Fruit fly (Drosophila melanogaster) whole organism, embryonic: Measurements from ENCODE around the gene PRL-1.

ENCODE experiments used
- Aef1 ChIP-seq: fragments of 200-800 bp; sonication (Bioruptor generic); IDR thresholded peaks from 3 replicates; pipeline ENCODE4 v1.3.6; 2022; ENCODE audit warnings: missing biosample characterization, missing genetic modification characterization
- Asciz ChIP-seq: fragments of 200-800 bp; sonication (Bioruptor generic); optimal IDR thresholded peaks from 2 replicates; lab custom pipeline; 2017; ENCODE audit warnings: missing biosample characterization, mild to moderate bottlenecking, missing genetic modification characterization, missing genetic modification reagents
- BEAF-32 ChIP-seq: fragments of 200-800 bp; sonication (Bioruptor generic); optimal IDR thresholded peaks from 3 replicates; lab custom pipeline; 2017; ENCODE audit warnings: missing biosample characterization, missing genetic modification characterization, mild to moderate bottlenecking, moderate library complexity, missing genetic modification reagents
- CG10654 ChIP-seq: fragments of 200-800 bp; sonication (Bioruptor generic); optimal IDR thresholded peaks from 2 replicates; lab custom pipeline; 2016; ENCODE audit warnings: missing biosample characterization, missing genetic modification characterization
- CG10959 ChIP-seq: fragments of 200-800 bp; sonication (Bioruptor generic); IDR thresholded peaks from 2 replicates; pipeline ENCODE4 v1.3.6; 2022; ENCODE audit warnings: missing biosample characterization, missing genetic modification characterization
- CG11695 ChIP-seq: fragments of 200-800 bp; sonication (Bioruptor generic); IDR thresholded peaks from 3 replicates; pipeline ENCODE4 v1.3.6; 2022; ENCODE audit warnings: missing biosample characterization, missing genetic modification characterization
- CG13624 ChIP-seq: fragments of 200-800 bp; sonication (Bioruptor generic); optimal IDR thresholded peaks from 2 replicates; lab custom pipeline; 2016; ENCODE audit warnings: missing biosample characterization, missing genetic modification characterization
- CG17359 ChIP-seq: fragments of 200-800 bp; sonication (Bioruptor generic); optimal IDR thresholded peaks from 3 replicates; lab custom pipeline; 2018; ENCODE audit warnings: missing biosample characterization, mild to moderate bottlenecking, missing genetic modification characterization, moderate library complexity
- CG2116 ChIP-seq: fragments of 200-800 bp; sonication (Bioruptor generic); optimal IDR thresholded peaks from 3 replicates; lab custom pipeline; 2018; ENCODE audit warnings: missing biosample characterization, mild to moderate bottlenecking, missing genetic modification characterization
- CG33213 ChIP-seq: fragments of 200-800 bp; sonication (Bioruptor generic); optimal IDR thresholded peaks from 3 replicates; lab custom pipeline; 2016; ENCODE audit warnings: missing biosample characterization, missing genetic modification characterization
- CG3838 ChIP-seq: fragments of 200-800 bp; sonication (Bioruptor generic); optimal IDR thresholded peaks from 3 replicates; lab custom pipeline; 2016; ENCODE audit warnings: missing biosample characterization, missing genetic modification characterization
- CG42726 ChIP-seq: fragments of 200-800 bp; sonication (Bioruptor generic); IDR thresholded peaks from 2 replicates; pipeline ENCODE4 v1.3.6; 2022; ENCODE audit warnings: missing biosample characterization, missing genetic modification characterization; ENCODE audit not compliant: partially characterized antibody
- CG43689 ChIP-seq: fragments of 200-800 bp; sonication (Bioruptor generic); IDR thresholded peaks from 2 replicates; pipeline ENCODE4 v1.3.6; 2022; ENCODE audit warnings: missing biosample characterization, missing genetic modification characterization
- CG6254 ChIP-seq: fragments of 200-800 bp; sonication (Bioruptor generic); optimal IDR thresholded peaks from 3 replicates; lab custom pipeline; 2017; ENCODE audit warnings: mild to moderate bottlenecking, missing biosample characterization, missing genetic modification reagents, missing genetic modification characterization
- CG6272 ChIP-seq: fragments of 200-800 bp; sonication (Bioruptor generic); IDR thresholded peaks from 2 replicates; pipeline ENCODE4 v1.3.6; 2022; ENCODE audit warnings: missing biosample characterization, missing genetic modification characterization
- CG7928 ChIP-seq: fragments of 200-800 bp; sonication (Bioruptor generic); optimal IDR thresholded peaks from 2 replicates; lab custom pipeline; 2017; ENCODE audit warnings: missing biosample characterization, mild to moderate bottlenecking, missing genetic modification characterization
- CG7963 ChIP-seq: fragments of 200-800 bp; sonication (Bioruptor generic); IDR thresholded peaks from 3 replicates; pipeline ENCODE4 v1.3.6; 2022; ENCODE audit warnings: missing biosample characterization, missing genetic modification characterization; ENCODE audit not compliant: partially characterized antibody
- CG9609 ChIP-seq: fragments of 200-800 bp; sonication (Bioruptor generic); optimal IDR thresholded peaks from 3 replicates; lab custom pipeline; 2016; ENCODE audit warnings: missing biosample characterization, missing genetic modification characterization
- Chrac-16 ChIP-seq: fragments of 200-800 bp; sonication (Bioruptor generic); optimal IDR thresholded peaks from 3 replicates; lab custom pipeline; 2016; ENCODE audit warnings: missing biosample characterization, missing genetic modification characterization
- Dp ChIP-seq: fragments of 200-800 bp; sonication (Bioruptor generic); optimal IDR thresholded peaks from 2 replicates; lab custom pipeline; 2018; ENCODE audit warnings: missing biosample characterization, mild to moderate bottlenecking, missing genetic modification characterization, moderate library complexity
- HLH3B ChIP-seq: fragments of 200-800 bp; sonication (Bioruptor generic); IDR thresholded peaks from 2 replicates; pipeline ENCODE4 v1.3.6; 2022; ENCODE audit warnings: missing biosample characterization, missing genetic modification characterization
- Hr3 ChIP-seq: fragments of 200-800 bp; sonication (Bioruptor generic); optimal IDR thresholded peaks from 3 replicates; lab custom pipeline; 2016; ENCODE audit warnings: missing biosample characterization, missing genetic modification characterization
- Lpt ChIP-seq: fragments of >200 bp; optimal IDR thresholded peaks from 2 replicates; lab custom pipeline; 2018; ENCODE audit warnings: missing biosample characterization, missing genetic modification characterization
- MBD-R2 ChIP-seq: fragments of 200-800 bp; sonication (Bioruptor generic); IDR thresholded peaks from 2 replicates; pipeline ENCODE4 v1.3.6; 2022; ENCODE audit warnings: missing biosample characterization, missing genetic modification characterization
- Max ChIP-seq: fragments of 200-800 bp; sonication (Bioruptor generic); optimal IDR thresholded peaks from 2 replicates; lab custom pipeline; 2016; ENCODE audit warnings: missing biosample characterization, mild to moderate bottlenecking, missing genetic modification characterization
- Mes4 ChIP-seq: fragments of 200-800 bp; sonication (Bioruptor generic); optimal IDR thresholded peaks from 2 replicates; lab custom pipeline; 2016; ENCODE audit warnings: missing biosample characterization, missing genetic modification characterization
- NC2α ChIP-seq: fragments of 200-800 bp; sonication (Bioruptor generic); optimal IDR thresholded peaks from 2 replicates; lab custom pipeline; 2016; ENCODE audit warnings: missing biosample characterization, missing genetic modification characterization
- Oli ChIP-seq: fragments of 200-800 bp; sonication (Bioruptor generic); optimal IDR thresholded peaks from 2 replicates; lab custom pipeline; 2018; ENCODE audit warnings: missing biosample characterization, mild to moderate bottlenecking, missing genetic modification characterization, moderate library complexity
- Optix ChIP-seq: fragments of 200-800 bp; sonication (Bioruptor generic); IDR thresholded peaks from 3 replicates; pipeline ENCODE4 v1.3.6; 2022; ENCODE audit warnings: missing biosample characterization, missing genetic modification characterization
- PHDP ChIP-seq: fragments of 200-800 bp; sonication (Bioruptor generic); optimal IDR thresholded peaks from 3 replicates; lab custom pipeline; 2018; ENCODE audit warnings: missing biosample characterization, mild to moderate bottlenecking, missing genetic modification characterization, moderate library complexity
- Ssrp ChIP-seq: fragments of 200-800 bp; sonication (Bioruptor generic); optimal IDR thresholded peaks from 2 replicates; lab custom pipeline; 2018; ENCODE audit warnings: missing biosample characterization, mild to moderate bottlenecking, missing genetic modification characterization, moderate library complexity
- az2 ChIP-seq: fragments of 200-800 bp; sonication (Bioruptor generic); optimal IDR thresholded peaks from 3 replicates; lab custom pipeline; 2016; ENCODE audit warnings: missing biosample characterization, missing genetic modification characterization
- bab2 ChIP-seq: fragments of 200-800 bp; sonication (Bioruptor generic); optimal IDR thresholded peaks from 2 replicates; lab custom pipeline; 2016; ENCODE audit warnings: missing biosample characterization, missing genetic modification characterization
- bbx ChIP-seq: fragments of 200-800 bp; sonication (Bioruptor generic); IDR thresholded peaks from 2 replicates; pipeline ENCODE4 v1.3.6; 2022; ENCODE audit warnings: missing biosample characterization, missing genetic modification characterization; ENCODE audit not compliant: partially characterized antibody
- dm ChIP-seq: fragments of 200-800 bp; sonication (Bioruptor generic); optimal IDR thresholded peaks from 3 replicates; lab custom pipeline; 2016; ENCODE audit warnings: missing biosample characterization, missing genetic modification characterization
- jing ChIP-seq: fragments of 200-800 bp; sonication (Bioruptor generic); optimal IDR thresholded peaks from 2 replicates; lab custom pipeline; 2018; ENCODE audit warnings: missing biosample characterization, mild to moderate bottlenecking, missing genetic modification characterization
- jumu ChIP-seq: fragments of 200-800 bp; sonication (Bioruptor generic); optimal IDR thresholded peaks from 3 replicates; lab custom pipeline; 2016; ENCODE audit warnings: missing biosample characterization, missing genetic modification characterization
- mam ChIP-seq: fragments of 200-800 bp; sonication (Bioruptor generic); optimal IDR thresholded peaks from 3 replicates; lab custom pipeline; 2016; ENCODE audit warnings: missing biosample characterization, missing genetic modification characterization
- mld ChIP-seq: fragments of 200-800 bp; sonication (Bioruptor generic); IDR thresholded peaks from 3 replicates; pipeline ENCODE4 v1.3.6; 2022; ENCODE audit warnings: missing biosample characterization, missing genetic modification characterization; ENCODE audit not compliant: partially characterized antibody
- nom ChIP-seq: fragments of 200-800 bp; sonication (Bioruptor generic); optimal IDR thresholded peaks from 2 replicates; lab custom pipeline; 2017; ENCODE audit warnings: missing biosample characterization, missing genetic modification characterization, mild to moderate bottlenecking, moderate library complexity, missing genetic modification reagents
- odd ChIP-seq: fragments of 200-800 bp; sonication (Bioruptor generic); optimal IDR thresholded peaks from 2 replicates; lab custom pipeline; 2017; ENCODE audit warnings: missing biosample characterization, mild to moderate bottlenecking, missing genetic modification characterization
- phol ChIP-seq: fragments of 200-800 bp; sonication (Bioruptor generic); optimal IDR thresholded peaks from 3 replicates; lab custom pipeline; 2018; ENCODE audit warnings: missing biosample characterization, mild to moderate bottlenecking, missing genetic modification characterization, moderate library complexity
- rib ChIP-seq: fragments of 200-800 bp; sonication (Bioruptor generic); IDR thresholded peaks from 2 replicates; pipeline ENCODE4 v1.3.6; 2022; ENCODE audit warnings: missing biosample characterization, missing genetic modification characterization
- sim ChIP-seq: fragments of 200-800 bp; sonication (Bioruptor generic); IDR thresholded peaks from 2 replicates; pipeline ENCODE4 v1.3.6; 2022; ENCODE audit warnings: missing biosample characterization, missing genetic modification characterization
- sug ChIP-seq: fragments of 200-800 bp; optimal IDR thresholded peaks from 2 replicates; lab custom pipeline; 2019; ENCODE audit warnings: missing biosample characterization, mild to moderate bottlenecking, missing genetic modification characterization, moderate library complexity
- tin ChIP-seq: fragments of 200-800 bp; sonication (Bioruptor generic); optimal IDR thresholded peaks from 3 replicates; lab custom pipeline; 2016; ENCODE audit warnings: missing biosample characterization, missing genetic modification characterization
- tna ChIP-seq: fragments of 200-800 bp; sonication (Bioruptor generic); IDR thresholded peaks from 2 replicates; pipeline ENCODE4 v1.3.6; 2022; ENCODE audit warnings: missing biosample characterization, missing genetic modification characterization; ENCODE audit not compliant: partially characterized antibody
- tx ChIP-seq: fragments of 200-800 bp; sonication (Bioruptor generic); optimal IDR thresholded peaks from 2 replicates; lab custom pipeline; 2016; ENCODE audit warnings: missing biosample characterization, missing genetic modification characterization
- z ChIP-seq: fragments of 200-800 bp; sonication (Bioruptor generic); IDR thresholded peaks from 3 replicates; pipeline ENCODE4 v1.3.6; 2022; ENCODE audit warnings: missing biosample characterization, missing genetic modification characterization
- zfh2 ChIP-seq: fragments of 200-800 bp; sonication (Bioruptor generic); optimal IDR thresholded peaks from 2 replicates; lab custom pipeline; 2016; ENCODE audit warnings: missing biosample characterization, missing genetic modification characterization

The PRL-1 gene

dm6 chr2L:16286360-16287005, 29.1 kb upstream of the PRL-1 start (continued):
- TF ChIP-seq sug (peak; percentile 50), rib (no peak), Ssrp (tag; lab: Kevin White, UChicago) (peak; percentile 67), jing (GFP tag; lab: Kevin White, UChicago) (peak; percentile 38), Lpt (GFP tag; lab: Kevin White, UChicago) (no peak), az2 (GFP tag; lab: Kevin White, UChicago) (peak; percentile 74), jumu (GFP tag; lab: Kevin White, UChicago) (peak; percentile 79), tin (GFP tag; lab: Kevin White, UChicago) (peak; percentile 51), CG7928 (GFP tag; lab: Kevin White, UChicago) (peak; percentile 53), tna (GFP tag; lab: Robert Waterston, UW) (no peak), Mes4 (GFP tag; lab: Kevin White, UChicago) (peak; percentile 72), bab2 (GFP tag; lab: Kevin White, UChicago) (peak; percentile 84), CG11695 (GFP tag; lab: Robert Waterston, UW) (no peak), NC2α (GFP tag; lab: Kevin White, UChicago) (peak; percentile 70), Oli (tag; lab: Kevin White, UChicago) (peak; percentile 89), PHDP (peak; percentile 88), zfh2 (GFP tag; lab: Kevin White, UChicago) (peak; percentile 87), CG43689 (GFP tag; lab: Robert Waterston, UW) (no peak), z (GFP tag; lab: Robert Waterston, UW) (no peak), HLH3B (GFP tag; lab: Robert Waterston, UW) (no peak), CG9609 (GFP tag; lab: Kevin White, UChicago) (peak; percentile 75), CG2116 (GFP tag; lab: Kevin White, UChicago) (peak; percentile 58), mld (GFP tag; lab: Robert Waterston, UW) (no peak), tx (GFP tag; lab: Kevin White, UChicago) (peak; percentile 82), Hr3 (GFP tag; lab: Kevin White, UChicago) (peak; percentile 79), CG33213 (peak; percentile 31), dm (GFP tag; lab: Kevin White, UChicago) (peak; percentile 69), odd (peak; percentile 74), sim (GFP tag; lab: Robert Waterston, UW) (no peak), CG6272 (GFP tag; lab: Robert Waterston, UW) (peak; percentile 72), mam (GFP tag; lab: Kevin White, UChicago) (peak; percentile 83), CG42726 (GFP tag; lab: Robert Waterston, UW) (no peak), CG3838 (peak; percentile 77), CG10959 (GFP tag; lab: Robert Waterston, UW) (no peak), bbx (GFP tag; lab: Robert Waterston, UW) (no peak), CG13624 (GFP tag; lab: Kevin White, UChicago) (peak; percentile 73), Asciz (peak; percentile 80), CG7963 (GFP tag; lab: Robert Waterston, UW) (no peak), Optix (GFP tag; lab: Robert Waterston, UW) (no peak), Max (GFP tag; lab: Kevin White, UChicago) (peak; percentile 66), MBD-R2 (GFP tag; lab: Robert Waterston, UW) (no peak), nom (GFP tag; lab: Kevin White, UChicago) (peak; percentile 67), CG10654 (GFP tag; lab: Kevin White, UChicago) (peak; percentile 75), Dp (GFP tag; lab: Kevin White, UChicago) (no peak), CG17359 (tag; lab: Kevin White, UChicago) (peak; percentile 91), CG6254 (GFP tag; lab: Kevin White, UChicago) (peak; percentile 82), Aef1 (GFP tag; lab: Robert Waterston, UW) (no peak), Chrac-16 (GFP tag; lab: Kevin White, UChicago) (peak; percentile 82), BEAF-32 (peak; percentile 49), phol (tag; lab: Kevin White, UChicago) (peak; percentile 93)
